Fruit fly (Drosophila melanogaster) whole organism, embryonic: ENCODE results near the gene Rbp.

Experiments used
- Asciz ChIP-seq: fragments of 200-800 bp; sonication (Bioruptor generic); optimal IDR thresholded peaks from 2 replicates; lab custom pipeline; 2017; ENCODE audit warnings: missing biosample characterization, mild to moderate bottlenecking, missing genetic modification characterization, missing genetic modification reagents
- Atf6 ChIP-seq: fragments of 200-800 bp; sonication (Bioruptor generic); IDR thresholded peaks from 2 replicates; pipeline ENCODE4 v1.3.6; 2022; ENCODE audit warnings: missing biosample characterization, missing genetic modification characterization
- CG10321 ChIP-seq: fragments of 200-800 bp; sonication (Bioruptor generic); IDR thresholded peaks from 2 replicates; pipeline ENCODE4 v1.3.6; 2022; ENCODE audit warnings: missing biosample characterization, missing genetic modification characterization
- CG11085 ChIP-seq: fragments of 200-800 bp; sonication (Bioruptor generic); IDR thresholded peaks from 2 replicates; pipeline ENCODE4 v1.3.6; 2022; ENCODE audit warnings: missing biosample characterization, missing genetic modification characterization
- CG12071 ChIP-seq: fragments of 200-800 bp; sonication (Bioruptor generic); optimal IDR thresholded peaks from 3 replicates; lab custom pipeline; 2018; ENCODE audit warnings: missing biosample characterization, mild to moderate bottlenecking, missing genetic modification characterization
- CG12236 ChIP-seq: fragments of 200-800 bp; sonication (Bioruptor generic); optimal IDR thresholded peaks from 2 replicates; lab custom pipeline; 2016; ENCODE audit warnings: missing biosample characterization, missing genetic modification characterization
- CG13123 ChIP-seq: fragments of 200-800 bp; sonication (Bioruptor generic); optimal IDR thresholded peaks from 2 replicates; lab custom pipeline; 2016; ENCODE audit warnings: missing biosample characterization, missing genetic modification characterization
- CG13775 ChIP-seq: fragments of 200-800 bp; sonication (Bioruptor generic); optimal IDR thresholded peaks from 3 replicates; lab custom pipeline; 2017; ENCODE audit warnings: missing biosample characterization, mild to moderate bottlenecking, missing genetic modification characterization
- CG15601 ChIP-seq: fragments of 200-800 bp; sonication (Bioruptor generic); optimal IDR thresholded peaks from 3 replicates; lab custom pipeline; 2019; ENCODE audit warnings: missing biosample characterization, mild to moderate bottlenecking, missing genetic modification characterization, moderate library complexity
- CG1647 ChIP-seq: fragments of 200-800 bp; sonication (Bioruptor generic); optimal IDR thresholded peaks from 3 replicates; lab custom pipeline; 2016; ENCODE audit warnings: missing biosample characterization, missing genetic modification characterization
- CG17912 ChIP-seq: fragments of 200-800 bp; sonication (Bioruptor generic); optimal IDR thresholded peaks from 2 replicates; lab custom pipeline; 2018; ENCODE audit warnings: missing biosample characterization, mild to moderate bottlenecking, missing genetic modification characterization
- CG18262 ChIP-seq: fragments of 200-800 bp; optimal IDR thresholded peaks from 3 replicates; lab custom pipeline; 2019; ENCODE audit warnings: missing biosample characterization, mild to moderate bottlenecking, missing genetic modification characterization, moderate library complexity
- CG2120 ChIP-seq: fragments of 200-800 bp; sonication (Bioruptor generic); optimal IDR thresholded peaks from 3 replicates; lab custom pipeline; 2016; ENCODE audit warnings: missing biosample characterization, missing genetic modification characterization
- CG3065 ChIP-seq: fragments of 200-800 bp; sonication (Bioruptor generic); optimal IDR thresholded peaks from 2 replicates; lab custom pipeline; 2016; ENCODE audit warnings: missing biosample characterization, missing genetic modification characterization
- CG3726 ChIP-seq: fragments of 200-800 bp; sonication (Bioruptor generic); IDR thresholded peaks from 3 replicates; pipeline ENCODE4, ENCODE4 v1.3.6; 2022; ENCODE audit warnings: missing biosample characterization, missing genetic modification characterization
- CG4360 ChIP-seq: fragments of 200-800 bp; sonication (Bioruptor generic); IDR thresholded peaks from 2 replicates; pipeline ENCODE4 v1.3.6; 2022; ENCODE audit warnings: missing biosample characterization, missing genetic modification characterization
- CG8359 ChIP-seq: fragments of 200-800 bp; sonication (Bioruptor generic); optimal IDR thresholded peaks from 2 replicates; lab custom pipeline; 2017; ENCODE audit warnings: missing biosample characterization, mild to moderate bottlenecking, missing genetic modification characterization, borderline replicate concordance
- CkIIα-i1 ChIP-seq: fragments of 200-800 bp; sonication (Bioruptor generic); IDR thresholded peaks from 2 replicates; pipeline ENCODE4 v1.3.6; 2022; ENCODE audit warnings: missing biosample characterization, missing genetic modification characterization
- Deaf1 ChIP-seq: fragments of 200-800 bp; optimal IDR thresholded peaks from 3 replicates; lab custom pipeline; 2019; ENCODE audit warnings: missing biosample characterization, mild to moderate bottlenecking, missing genetic modification characterization, moderate library complexity
- Dfd ChIP-seq, 2 experiments: fragments of >200 bp; optimal IDR thresholded peaks; 2 replicates each; lab custom pipeline; 2017; ENCODE audit warnings: missing biosample characterization in 2 of 2, missing genetic modification characterization in 2 of 2
- Dip2 ChIP-seq: fragments of 200-800 bp; sonication (Bioruptor generic); IDR thresholded peaks from 2 replicates; pipeline ENCODE4 v1.3.6; 2022; ENCODE audit warnings: missing biosample characterization, missing genetic modification characterization
- Dll ChIP-seq: fragments of 200-800 bp; sonication (Bioruptor generic); IDR thresholded peaks from 4 replicates; pipeline ENCODE4 v1.3.6; 2022; ENCODE audit warnings: missing biosample characterization, missing genetic modification characterization; ENCODE audit not compliant: partially characterized antibody
- Doc3 ChIP-seq: fragments of 200-800 bp; sonication (Bioruptor generic); IDR thresholded peaks from 3 replicates; pipeline ENCODE4 v1.3.6; 2022; ENCODE audit warnings: missing biosample characterization, missing genetic modification characterization; ENCODE audit not compliant: partially characterized antibody
- H2.0 ChIP-seq: fragments of 200-800 bp; sonication (Bioruptor generic); IDR thresholded peaks from 2 replicates; pipeline ENCODE4 v1.3.6; 2022; ENCODE audit warnings: missing biosample characterization, missing genetic modification characterization
- HHEX ChIP-seq: fragments of 200-800 bp; sonication (Bioruptor generic); optimal IDR thresholded peaks from 3 replicates; lab custom pipeline; 2017; ENCODE audit warnings: missing biosample characterization, mild to moderate bottlenecking, missing genetic modification characterization, missing genetic modification reagents
- MESR4 ChIP-seq: fragments of 200-800 bp; sonication (Bioruptor generic); optimal IDR thresholded peaks from 2 replicates; lab custom pipeline; 2018; ENCODE audit warnings: missing biosample characterization, mild to moderate bottlenecking, missing genetic modification characterization, moderate library complexity
- Max ChIP-seq: fragments of 200-800 bp; sonication (Bioruptor generic); optimal IDR thresholded peaks from 2 replicates; lab custom pipeline; 2016; ENCODE audit warnings: missing biosample characterization, mild to moderate bottlenecking, missing genetic modification characterization
- NC2β ChIP-seq: fragments of 200-800 bp; sonication (Bioruptor generic); optimal IDR thresholded peaks from 2 replicates; lab custom pipeline; 2016; ENCODE audit warnings: missing biosample characterization, missing genetic modification characterization
- Stat92E ChIP-seq, 3 experiments: fragments of >200 bp in 2 of 3; fragments of 200-800 bp in 1 of 3; sonication (Bioruptor generic) in 1 of 3; optimal IDR thresholded peaks; 2 replicates each; lab custom pipeline; 2017 to 2019; ENCODE audit warnings: missing biosample characterization in 3 of 3, missing genetic modification characterization in 3 of 3, mild to moderate bottlenecking in 1 of 3, moderate library complexity in 1 of 3
- Vsx1 ChIP-seq: fragments of 200-800 bp; sonication (Bioruptor generic); optimal IDR thresholded peaks from 2 replicates; lab custom pipeline; 2017; ENCODE audit warnings: missing biosample characterization, mild to moderate bottlenecking, missing genetic modification characterization, missing genetic modification reagents
- ac ChIP-seq: fragments of 200-800 bp; sonication (Bioruptor generic); optimal IDR thresholded peaks from 3 replicates; lab custom pipeline; 2017; ENCODE audit warnings: missing biosample characterization, mild to moderate bottlenecking, missing genetic modification characterization
- ash1 ChIP-seq: fragments of 200-800 bp; sonication (Bioruptor generic); optimal IDR thresholded peaks from 2 replicates; lab custom pipeline; 2018; ENCODE audit warnings: missing biosample characterization, mild to moderate bottlenecking, missing genetic modification characterization
- az2 ChIP-seq: fragments of 200-800 bp; sonication (Bioruptor generic); optimal IDR thresholded peaks from 3 replicates; lab custom pipeline; 2016; ENCODE audit warnings: missing biosample characterization, missing genetic modification characterization
- cg ChIP-seq: fragments of 200-800 bp; sonication (Bioruptor generic); optimal IDR thresholded peaks from 3 replicates; lab custom pipeline; 2019; ENCODE audit warnings: missing biosample characterization, mild to moderate bottlenecking, missing genetic modification characterization, moderate library complexity
- chn ChIP-seq: fragments of 200-800 bp; sonication (Bioruptor generic); optimal IDR thresholded peaks from 2 replicates; lab custom pipeline; 2016; ENCODE audit warnings: missing biosample characterization, missing genetic modification characterization
- crc ChIP-seq: fragments of 200-800 bp; sonication (Bioruptor generic); optimal IDR thresholded peaks from 2 replicates; lab custom pipeline; 2016; ENCODE audit warnings: missing biosample characterization, missing genetic modification characterization
- da ChIP-seq: fragments of 200-800 bp; sonication (Bioruptor generic); optimal IDR thresholded peaks from 2 replicates; lab custom pipeline; 2016; ENCODE audit warnings: missing biosample characterization, missing genetic modification characterization
- gcm2 ChIP-seq: fragments of 200-800 bp; sonication (Bioruptor generic); optimal IDR thresholded peaks from 2 replicates; lab custom pipeline; 2016; ENCODE audit warnings: missing biosample characterization, missing genetic modification characterization
- gfzf ChIP-seq: fragments of 200-800 bp; sonication (Bioruptor generic); optimal IDR thresholded peaks from 2 replicates; lab custom pipeline; 2016; ENCODE audit warnings: missing biosample characterization, mild to moderate bottlenecking, missing genetic modification characterization, moderate library complexity
- luna ChIP-seq: fragments of 200-800 bp; sonication (Bioruptor generic); optimal IDR thresholded peaks from 2 replicates; lab custom pipeline; 2016; ENCODE audit warnings: missing biosample characterization, missing genetic modification characterization
- nerfin-1 ChIP-seq: fragments of 200-800 bp; sonication (Bioruptor generic); optimal IDR thresholded peaks from 3 replicates; lab custom pipeline; 2019; ENCODE audit warnings: missing biosample characterization, mild to moderate bottlenecking, missing genetic modification characterization, moderate library complexity
- onecut ChIP-seq: fragments of 200-800 bp; sonication (Bioruptor generic); IDR thresholded peaks from 2 replicates; pipeline ENCODE4 v1.3.6; 2022; ENCODE audit warnings: missing biosample characterization, missing genetic modification characterization
- pan ChIP-seq, 4 experiments: fragments of >200 bp in 3 of 4; fragments of 200-800 bp in 1 of 4; sonication (Bioruptor generic) in 1 of 4; optimal IDR thresholded peaks in 3 of 4; IDR thresholded peaks in 1 of 4; 2 replicates each; pipeline versions ENCODE4 v1.3.6 to Lab custom; 2017 to 2022; ENCODE audit warnings: missing biosample characterization in 2 of 4, missing genetic modification characterization in 2 of 4, mixed read lengths in 1 of 4
- ro ChIP-seq: fragments of 200-800 bp; sonication (Bioruptor generic); IDR thresholded peaks from 2 replicates; pipeline ENCODE4 v1.3.6; 2022; ENCODE audit warnings: missing biosample characterization, missing genetic modification characterization
- sc ChIP-seq, 3 experiments: fragments of >200 bp in 2 of 3; fragments of 200-800 bp in 1 of 3; sonication (Bioruptor generic) in 1 of 3; optimal IDR thresholded peaks; 2 replicates in 2 of 3; 3 replicates in 1 of 3; lab custom pipeline; 2017; ENCODE audit warnings: mild to moderate bottlenecking in 1 of 3, missing biosample characterization in 1 of 3, missing genetic modification characterization in 1 of 3, missing genetic modification reagents in 1 of 3
- sens-2 ChIP-seq: fragments of 200-800 bp; sonication (Bioruptor generic); IDR thresholded peaks from 2 replicates; pipeline ENCODE4 v1.3.6; 2022; ENCODE audit warnings: missing biosample characterization, missing genetic modification characterization
- sima ChIP-seq: fragments of 200-800 bp; sonication (Bioruptor generic); optimal IDR thresholded peaks from 2 replicates; lab custom pipeline; 2016; ENCODE audit warnings: missing biosample characterization, missing genetic modification characterization
- trem ChIP-seq: fragments of 200-800 bp; optimal IDR thresholded peaks from 3 replicates; lab custom pipeline; 2019; ENCODE audit warnings: missing biosample characterization, mild to moderate bottlenecking, missing genetic modification characterization, moderate library complexity
- twi ChIP-seq: fragments of 200-800 bp; optimal IDR thresholded peaks from 2 replicates; lab custom pipeline; 2019; ENCODE audit warnings: missing biosample characterization, mild to moderate bottlenecking, missing genetic modification characterization, moderate library complexity
- usp ChIP-seq: fragments of >200 bp; optimal IDR thresholded peaks from 2 replicates; lab custom pipeline; 2017; ENCODE audit warnings: missing biosample characterization, missing genetic modification characterization

Rbp gene

DNA sequence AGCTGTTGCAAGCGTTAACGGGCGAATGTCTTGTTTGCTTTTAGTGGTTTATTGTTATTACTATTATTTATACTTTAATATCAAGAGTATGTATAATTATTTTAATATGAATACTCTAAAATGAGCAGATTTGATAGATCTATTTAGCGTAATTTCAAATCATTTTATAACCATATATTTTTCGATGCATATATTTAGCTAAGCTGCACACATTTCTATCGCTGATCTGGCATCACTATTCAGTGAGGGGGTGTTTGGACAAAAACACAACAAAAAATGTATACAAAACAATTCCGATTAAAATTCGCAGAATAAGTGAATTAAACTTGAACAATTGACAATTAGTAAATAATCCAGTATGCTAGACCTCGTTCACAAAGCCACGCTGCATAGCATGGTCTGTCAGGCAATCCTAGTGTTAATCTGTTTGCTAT lies 23.4 kb upstream of the Rbp start, which contains the start of the genes Trs33 and Tmtc4 (continued):
- peak; percentile 41; the same call in 1 of the 2 replicates for TF ChIP-seq CG4360 (GFP tag; lab: Robert Waterston, UW)
- peak; percentile 44 for TF ChIP-seq twi (tag; lab: Kevin White, UChicago)
- no peak for TF ChIP-seq cg
- TF ChIP-seq CG12071 (GFP tag; lab: Kevin White, UChicago): no peak
- no peak for TF ChIP-seq CG10321
- TF ChIP-seq CG17912 (GFP tag; lab: Kevin White, UChicago): no peak
- TF ChIP-seq trem (tag; lab: Kevin White, UChicago): peak; percentile 76
- no peak for TF ChIP-seq CG1647
- no peak for TF ChIP-seq CG11085 (GFP tag; lab: Robert Waterston, UW)
- TF ChIP-seq luna (GFP tag; lab: Kevin White, UChicago): no peak
- TF ChIP-seq Deaf1 (tag; lab: Kevin White, UChicago): no peak
- no peak for TF ChIP-seq gfzf
- peak in 1 of 3 experiments; percentile 36 for TF ChIP-seq Stat92E (GFP tag; optimal IDR thresholded peaks at IDR 0.05; lab: Kevin White, UChicago)
- TF ChIP-seq HHEX (GFP tag; lab: Kevin White, UChicago): no peak
- no peak for TF ChIP-seq H2.0 (GFP tag; lab: Robert Waterston, UW)
- no peak for TF ChIP-seq Doc3
- peak; percentile 31 for TF ChIP-seq CG15601 (tag; lab: Kevin White, UChicago)
- no peak for TF ChIP-seq Max (GFP tag; lab: Kevin White, UChicago)
- no peak for TF ChIP-seq crc (GFP tag; lab: Kevin White, UChicago)
- TF ChIP-seq ac (GFP tag; lab: Kevin White, UChicago): no peak
- TF ChIP-seq ash1 (GFP tag; lab: Kevin White, UChicago): no peak
- no peak for TF ChIP-seq gcm2
- no peak for TF ChIP-seq CG12236
- no peak for TF ChIP-seq sima
- TF ChIP-seq CG3726: no peak
- TF ChIP-seq Vsx1 (GFP tag; lab: Kevin White, UChicago): no peak
- TF ChIP-seq chn (GFP tag; lab: Kevin White, UChicago): no peak
- TF ChIP-seq Dip2 (GFP tag; lab: Robert Waterston, UW): no peak
- TF ChIP-seq CG18262 (tag; lab: Kevin White, UChicago): peak; percentile 50
- no peak for TF ChIP-seq sc (optimal IDR thresholded peaks at IDR 0.05; lab: Kevin White, UChicago)
- no peak for TF ChIP-seq sc (GFP tag; optimal IDR thresholded peaks at IDR 0.05; lab: Kevin White, UChicago)
- TF ChIP-seq Asciz (GFP tag; lab: Kevin White, UChicago): no peak
- no peak for TF ChIP-seq CG8359
- no peak for TF ChIP-seq usp (GFP tag; lab: Kevin White, UChicago)
- no peak for TF ChIP-seq CkIIα-i1 (GFP tag; lab: Robert Waterston, UW)
- TF ChIP-seq pan (optimal IDR thresholded peaks at IDR 0.05; lab: Kevin White, UChicago): no peak
- TF ChIP-seq pan (GFP tag; optimal IDR thresholded peaks at IDR 0.05 in 1 of 2, IDR thresholded peaks at IDR 0.05 in 1 of 2): no peak
- TF ChIP-seq sens-2 (GFP tag; lab: Robert Waterston, UW): no peak
- no peak for TF ChIP-seq Atf6 (GFP tag; lab: Robert Waterston, UW)
- TF ChIP-seq da: no peak
- TF ChIP-seq CG2120 (GFP tag; lab: Kevin White, UChicago): peak; percentile 56
- TF ChIP-seq Dll (GFP tag; lab: Robert Waterston, UW): 0 out of 4 replicates have a peak, but pooled peaks have one; percentile 10
- TF ChIP-seq onecut: no peak
- peak; percentile 22 for TF ChIP-seq az2
- TF ChIP-seq CG13775 (GFP tag; lab: Kevin White, UChicago): peak; percentile 35
- no peak for TF ChIP-seq Dfd (GFP tag; optimal IDR thresholded peaks at IDR 0.05; lab: Kevin White, UChicago)
- peak; percentile 32 for TF ChIP-seq MESR4 (GFP tag; lab: Kevin White, UChicago)
- peak; percentile 15 for TF ChIP-seq CG13123 (GFP tag; lab: Kevin White, UChicago)
- peak; percentile 46 for TF ChIP-seq nerfin-1 (tag; lab: Kevin White, UChicago)
- TF ChIP-seq ro (GFP tag; lab: Robert Waterston, UW): no peak
- no peak for TF ChIP-seq CG3065 (GFP tag; lab: Kevin White, UChicago)
- TF ChIP-seq NC2β (GFP tag; lab: Kevin White, UChicago): no peak
